Fruit fly (Drosophila melanogaster) whole organism, adult: ENCODE results near the gene h-cup.

Experiments
- CG14711 ChIP-seq: fragments of 200-800 bp; sonication (Bioruptor generic); optimal IDR thresholded peaks from 2 replicates; lab custom pipeline; 2018; ENCODE audit warnings: missing biosample characterization, mild to moderate bottlenecking, missing genetic modification characterization, moderate library complexity
- CG33017 ChIP-seq: fragments of 200-800 bp; sonication (Bioruptor generic); optimal IDR thresholded peaks from 2 replicates; lab custom pipeline; 2018; ENCODE audit warnings: missing biosample characterization, mild to moderate bottlenecking, missing genetic modification characterization, moderate library complexity
- CG7045 ChIP-seq: fragments of 200-800 bp; sonication (Bioruptor generic); optimal IDR thresholded peaks from 2 replicates; lab custom pipeline; 2017; ENCODE audit warnings: missing biosample characterization, mild to moderate bottlenecking, missing genetic modification characterization
- Clk ChIP-seq: fragments of 200-800 bp; sonication (Bioruptor generic); optimal IDR thresholded peaks from 2 replicates; lab custom pipeline; 2017; ENCODE audit warnings: missing biosample characterization, missing genetic modification characterization
- tj ChIP-seq: fragments of 200-800 bp; sonication (Bioruptor generic); optimal IDR thresholded peaks from 3 replicates; lab custom pipeline; 2017; ENCODE audit warnings: missing biosample characterization, mild to moderate bottlenecking, missing genetic modification characterization, moderate library complexity

dm6 chr3R:15427818-15428199, 45.1 kb upstream of the h-cup start:
- TF ChIP-seq tj (GFP tag; lab: Kevin White, UChicago): no peak
- TF ChIP-seq CG14711: no peak
- no peak for TF ChIP-seq CG7045 (GFP tag; lab: Kevin White, UChicago)
- TF ChIP-seq Clk: no peak
- no peak for TF ChIP-seq CG33017 (tag; lab: Kevin White, UChicago)
